Worm (Caenorhabditis elegans) whole organism, late embryonic: Measurements from ENCODE around the gene T23E7.6.

Source experiments
- F13H6.1 ChIP-seq: sonication (generic microtip); optimal IDR thresholded peaks from 2 replicates; lab custom pipeline; 2016; ENCODE audit warnings: missing genetic modification characterization, missing compliant biosample characterization
- ahr-1 ChIP-seq: sonication (generic microtip); optimal IDR thresholded peaks from 2 replicates; lab custom pipeline; 2016; ENCODE audit warnings: missing genetic modification characterization, missing compliant biosample characterization
- fkh-10 ChIP-seq: fragments of 150-350 bp; optimal IDR thresholded peaks from 2 replicates; lab custom pipeline; 2014; ENCODE audit warnings: missing biosample characterization, missing genetic modification reagents, missing genetic modification characterization
- hlh-30 ChIP-seq: sonication (generic microtip); optimal IDR thresholded peaks from 2 replicates; lab custom pipeline; 2017; ENCODE audit warnings: antibody characterized with exemption, missing genetic modification characterization, missing compliant biosample characterization; ENCODE audit not compliant: insufficient read depth
- pax-1 ChIP-seq: fragments of 150-350 bp; optimal IDR thresholded peaks from 2 replicates; lab custom pipeline; 2014; ENCODE audit warnings: missing biosample characterization, missing genetic modification characterization
- sox-2 ChIP-seq: fragments of 200-800 bp; sonication (Bioruptor generic); IDR thresholded peaks from 2 replicates; pipeline ENCODE4 v1.3.6; 2022; ENCODE audit warnings: missing genetic modification reagents, missing genetic modification characterization, missing compliant biosample characterization
- unc-55 ChIP-seq: sonication (generic microtip); optimal IDR thresholded peaks from 2 replicates; lab custom pipeline; 2017; ENCODE audit warnings: missing biosample characterization, missing genetic modification reagents, missing genetic modification characterization

- TF ChIP-seq pax-1 (tag; lab: Kevin White, UChicago) (no peak), unc-55 (no peak), F13H6.1 (tag; lab: Kevin White, UChicago) (no peak), ahr-1 (no peak), fkh-10 (no peak), hlh-30 (tag; lab: Kevin White, UChicago) (no peak), sox-2 (GFP tag; lab: Robert Waterston, UW) (no peak)
Observed at ce11 chrX:17683698-17684097, 913 bp downstream of the T23E7.6 start.
